Worm (Caenorhabditis elegans) whole organism, midembryonic: ENCODE results near the gene tank-1.

Source experiments
- T22C8.4 ChIP-seq: fragments of 200-800 bp; sonication (Bioruptor generic); IDR thresholded peaks from 2 replicates; pipeline ENCODE4 v1.3.6; 2022; ENCODE audit warnings: missing genetic modification characterization, missing compliant biosample characterization
- cog-1 ChIP-seq: sonication (generic microtip); optimal IDR thresholded peaks from 2 replicates; lab custom pipeline; 2016; ENCODE audit warnings: missing genetic modification characterization, missing compliant biosample characterization
- flt-1 ChIP-seq: fragments of 200-800 bp; sonication (Bioruptor generic); IDR thresholded peaks from 2 replicates; pipeline ENCODE4 v1.3.6; 2022; ENCODE audit warnings: missing genetic modification characterization, missing compliant biosample characterization
- klf-2 ChIP-seq: fragments of 200-800 bp; sonication (Bioruptor generic); conservative IDR thresholded peaks from 2 replicates; pipeline ENCODE4 v1.3.6; 2022; ENCODE audit warnings: missing genetic modification reagents, missing genetic modification characterization, missing compliant biosample characterization
- med-1 ChIP-seq: sonication (generic microtip); optimal IDR thresholded peaks from 2 replicates; lab custom pipeline; 2017; ENCODE audit warnings: missing genetic modification characterization, mild to moderate bottlenecking, missing compliant biosample characterization, antibody characterized with exemption, missing genetic modification reagents; ENCODE audit not compliant: insufficient read depth
- ref-1 ChIP-seq: fragments of 200-800 bp; sonication (Bioruptor generic); conservative IDR thresholded peaks from 2 replicates; pipeline ENCODE4 v1.3.6; 2022; ENCODE audit warnings: missing genetic modification reagents, missing genetic modification characterization, missing compliant biosample characterization
- tab-1 ChIP-seq: fragments of 200-800 bp; sonication (Bioruptor generic); IDR thresholded peaks from 2 replicates; pipeline ENCODE4 v1.3.6; 2022; ENCODE audit warnings: missing genetic modification characterization, missing compliant biosample characterization
- ztf-23 ChIP-seq: fragments of 200-800 bp; sonication (Bioruptor generic); IDR thresholded peaks from 2 replicates; pipeline ENCODE4 v1.3.6; 2022; ENCODE audit warnings: missing genetic modification reagents, missing genetic modification characterization, missing compliant biosample characterization
- ztf-29 ChIP-seq: fragments of 200-800 bp; sonication (Bioruptor generic); IDR thresholded peaks from 2 replicates; pipeline ENCODE4 v1.3.6; 2022; ENCODE audit warnings: missing genetic modification reagents, missing genetic modification characterization, missing compliant biosample characterization

Gene tank-1

DNA sequence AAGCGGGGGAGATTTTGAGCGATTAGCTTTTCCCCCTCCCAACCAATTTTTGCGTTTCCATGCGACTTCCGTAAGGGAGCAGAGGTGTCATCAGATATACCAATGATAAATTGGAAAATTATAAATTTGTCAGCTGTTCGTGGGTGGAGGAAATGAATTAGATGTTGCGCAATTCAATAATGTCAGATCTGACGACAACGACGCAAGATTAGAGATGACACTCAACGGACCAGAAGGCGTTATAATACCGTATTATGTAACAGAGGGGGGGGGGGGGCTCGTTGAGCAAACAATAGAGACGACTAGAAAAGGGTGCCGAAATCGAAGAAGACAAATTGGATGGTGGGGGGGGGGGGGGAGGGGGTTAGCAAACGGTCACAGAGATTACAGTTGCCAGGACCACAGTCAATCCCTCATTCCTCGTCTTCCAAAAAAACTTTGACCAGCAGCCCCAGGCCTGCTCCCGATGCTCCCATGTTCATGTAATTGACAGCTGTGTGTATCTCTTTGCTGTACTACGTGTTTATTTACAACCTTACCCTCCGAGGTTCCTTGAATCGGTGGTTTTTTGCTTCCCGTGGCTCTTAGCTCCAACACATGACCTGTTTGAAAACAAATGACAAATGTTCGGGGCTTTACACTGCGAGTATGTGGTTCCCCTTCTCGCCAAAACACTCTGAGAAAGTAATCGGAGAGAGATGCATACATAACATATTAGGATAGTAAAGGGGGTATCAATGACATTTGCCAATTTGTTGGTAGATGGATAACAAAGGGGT lies 56.4 kb downstream of the tank-1 start:
- TF ChIP-seq cog-1 (tag; lab: Kevin White, UChicago) (no peak), T22C8.4 (GFP tag; lab: Robert Waterston, UW) (no peak), tab-1 (GFP tag; lab: Robert Waterston, UW) (no peak), ztf-23 (GFP tag; lab: Robert Waterston, UW) (no peak), med-1 (no peak), klf-2 (GFP tag; lab: Robert Waterston, UW) (no peak), flt-1 (GFP tag; lab: Robert Waterston, UW) (no peak), ztf-29 (GFP tag; lab: Robert Waterston, UW) (no peak), ref-1 (no peak)

DNA sequence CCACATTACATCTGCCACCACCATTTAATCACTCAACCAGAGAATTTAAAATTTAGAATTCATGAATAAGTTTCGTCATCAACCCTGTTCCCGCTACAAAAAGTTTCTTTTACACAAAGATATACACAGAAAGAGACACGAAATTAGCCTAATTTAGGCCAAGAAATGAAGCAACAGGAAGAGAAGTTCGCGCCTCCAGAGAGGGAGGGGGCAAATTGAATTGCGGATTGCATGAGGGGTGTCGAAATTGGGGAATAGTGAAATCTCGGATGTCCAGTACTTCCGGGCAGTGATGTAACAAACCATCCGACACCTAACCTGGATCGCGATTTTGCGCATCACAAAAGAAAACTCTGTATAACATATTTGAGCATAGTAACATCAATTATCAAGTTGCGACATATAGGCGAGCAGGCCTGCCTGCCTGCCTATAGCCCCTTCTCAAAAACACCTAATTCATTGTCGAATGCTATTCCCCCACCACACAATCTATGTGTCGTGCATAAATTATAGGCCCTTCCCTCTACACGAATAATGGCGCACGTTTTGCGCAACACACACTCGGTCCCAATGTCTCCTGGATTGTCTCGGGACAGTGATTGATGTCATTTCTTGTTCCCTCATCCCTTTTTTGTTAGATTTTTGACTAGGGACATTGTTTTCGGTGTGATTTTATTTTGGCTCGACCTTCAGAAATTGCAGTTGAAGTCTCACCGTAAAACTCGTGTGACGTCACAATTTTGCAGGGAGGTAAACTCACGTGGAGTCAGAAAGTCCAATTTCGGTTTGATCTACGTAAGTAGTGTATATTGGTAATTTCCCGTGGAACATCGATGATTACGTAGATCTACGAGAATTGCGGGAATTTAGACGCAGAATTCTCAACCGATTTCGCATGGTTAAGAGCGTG lies 57.5 kb downstream of the tank-1 start:
- TF ChIP-seq cog-1 (tag; lab: Kevin White, UChicago) (no peak), tab-1 (GFP tag; lab: Robert Waterston, UW) (no peak), flt-1 (GFP tag; lab: Robert Waterston, UW) (no peak), med-1 (no peak), T22C8.4 (GFP tag; lab: Robert Waterston, UW) (no peak), ref-1 (no peak), ztf-23 (GFP tag; lab: Robert Waterston, UW) (no peak), klf-2 (GFP tag; lab: Robert Waterston, UW) (no peak), ztf-29 (GFP tag; lab: Robert Waterston, UW) (no peak)
